Worm (Caenorhabditis elegans): ENCODE measurements around the gene fbxa-52.

fbxa-52 gene

ce11 chrX:1668748-1669147 is 43.7 kb downstream of the fbxa-52 start, which contains the start of gene R09H3.3:
TSS of gene R09H3.3 (minus strand) at chrX:1668848.
- TF ChIP-seq F16B12.6 (tag; optimal IDR thresholded peaks at IDR 0.05) (no peak), lin-14 (GFP tag; optimal IDR thresholded peaks at IDR 0.05) (no peak), egl-13 (tag; optimal IDR thresholded peaks at IDR 0.05) (no peak), dsc-1 (tag; optimal IDR thresholded peaks at IDR 0.05) (no peak), efl-1 (optimal IDR thresholded peaks at IDR 0.05) (no peak), efl-1 (GFP tag; optimal IDR thresholded peaks at IDR 0.05 in 1 of 2) (peak in 1 of 2 experiments; percentile 29), aha-1 (tag; optimal IDR thresholded peaks at IDR 0.05) (no peak), tlp-1 (tag; optimal IDR thresholded peaks at IDR 0.05) (no peak), lin-13 (GFP tag; optimal IDR thresholded peaks at IDR 0.05) (no peak)

- no peak for TF ChIP-seq efl-1 (optimal IDR thresholded peaks at IDR 0.05)
- TF ChIP-seq efl-1 (GFP tag; optimal IDR thresholded peaks at IDR 0.05 in 1 of 2) = peak in 1 of 2 experiments; percentile 33
- no peak for TF ChIP-seq ceh-82 (tag; optimal IDR thresholded peaks at IDR 0.05)
- no peak for TF ChIP-seq ces-1 (GFP tag; optimal IDR thresholded peaks at IDR 0.05)
- TF ChIP-seq unc-86 (tag; optimal IDR thresholded peaks at IDR 0.05) = no peak
These were observed 45.4 kb downstream of the fbxa-52 start for ce11 chrX:1667056-1667455.

- TF ChIP-seq lsy-2 (tag; optimal IDR thresholded peaks at IDR 0.05) (no peak), efl-1 (optimal IDR thresholded peaks at IDR 0.05) (no peak), efl-1 (GFP tag; optimal IDR thresholded peaks at IDR 0.05 in 1 of 2) (peak in 1 of 2 experiments; percentile 5), nhr-28 (tag; optimal IDR thresholded peaks at IDR 0.05) (no peak), nhr-11 (tag; optimal IDR thresholded peaks at IDR 0.05) (no peak)
These were observed 47.5 kb downstream of the fbxa-52 start, which contains the start of gene R09H3.2 for ce11 chrX:1664925-1665324. TSS of gene R09H3.2 (minus strand) at chrX:1665025.
